Fruit fly (Drosophila melanogaster): ENCODE measurements around the gene CG31975.

CG31975 gene

DNA sequence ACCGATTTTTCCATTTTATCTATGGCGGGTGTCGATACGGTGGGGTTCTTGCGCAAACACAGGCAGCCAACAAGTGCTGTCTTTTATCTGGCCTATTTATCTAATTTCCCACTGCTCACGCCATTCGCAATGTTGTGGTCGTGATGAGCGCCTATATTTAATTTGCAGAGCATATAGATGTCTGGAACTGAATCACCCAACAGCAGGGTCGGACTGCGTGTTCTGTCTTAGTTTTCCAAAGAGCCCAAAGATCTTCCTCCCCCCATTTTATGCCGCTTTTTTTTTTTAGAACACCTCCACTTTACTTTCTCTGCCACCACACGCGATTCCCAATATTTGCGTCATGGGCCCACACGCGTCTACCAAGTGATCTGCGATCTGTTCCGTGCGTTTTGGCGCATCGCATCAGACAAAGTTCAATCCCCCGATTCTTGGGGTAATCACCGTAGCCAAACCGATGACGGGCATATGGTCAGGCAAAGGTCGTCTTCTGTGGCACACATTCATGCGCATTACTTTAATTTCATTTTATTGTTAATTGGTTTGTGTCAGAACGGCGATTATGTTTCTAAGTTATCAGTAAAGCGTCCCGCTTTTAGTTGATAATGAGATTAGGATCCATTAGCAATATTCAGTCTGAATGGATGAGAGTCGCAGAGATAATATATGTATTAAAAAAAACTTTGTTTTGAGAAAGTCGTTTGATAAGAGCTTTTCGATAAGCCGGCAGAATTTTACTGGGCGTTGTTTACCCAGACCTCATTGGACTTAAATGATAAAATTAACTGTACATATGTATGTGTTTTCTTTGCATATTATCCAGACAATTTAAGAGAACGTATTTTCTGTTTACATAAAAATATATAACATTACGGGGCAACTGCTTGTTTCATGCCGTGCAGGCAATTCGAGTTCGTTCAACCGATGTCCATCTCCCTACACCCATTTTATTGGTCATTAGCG is 3.8 kb downstream of the CG31975 start:
- TF ChIP-seq Snoo (tag; optimal IDR thresholded peaks at IDR 0.05) (peak; percentile 40), Pif1B (GFP tag; optimal IDR thresholded peaks at IDR 0.05) (no peak), CG17806 (tag; optimal IDR thresholded peaks at IDR 0.05) (no peak), CG8159 (tag; optimal IDR thresholded peaks at IDR 0.05) (no peak), CG34367 (tag; optimal IDR thresholded peaks at IDR 0.05) (no peak), Pif1A (GFP tag; optimal IDR thresholded peaks at IDR 0.05) (no peak), EcR (GFP tag; optimal IDR thresholded peaks at IDR 0.05) (peak; percentile 14), rn (GFP tag; IDR thresholded peaks at IDR 0.05) (no peak), CG8301 (tag; optimal IDR thresholded peaks at IDR 0.05) (no peak), CG4496 (GFP tag; IDR thresholded peaks at IDR 0.05) (no peak)

DNA sequence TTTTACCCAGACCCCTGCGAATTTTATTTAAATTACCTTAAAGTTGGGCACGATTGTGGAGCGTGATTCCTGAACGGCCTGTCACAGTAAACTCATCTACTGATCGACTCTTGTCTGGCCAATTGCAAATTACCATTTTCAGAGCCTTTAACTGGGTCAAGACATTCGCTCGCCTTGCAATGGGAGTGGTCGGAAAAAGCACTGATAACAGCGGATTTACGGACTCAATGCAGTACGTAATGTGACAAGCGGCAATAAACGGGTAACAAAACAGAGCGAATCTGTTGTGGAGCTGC is 4.7 kb downstream of the CG31975 start:
- TF ChIP-seq CG8301 (tag; optimal IDR thresholded peaks at IDR 0.05) (no peak), Ets98B (GFP tag; IDR thresholded peaks at IDR 0.05) (no peak), CG32121 (GFP tag; IDR thresholded peaks at IDR 0.05) (no peak), CG10348 (GFP tag; IDR thresholded peaks at IDR 0.05) (no peak), gl (tag; optimal IDR thresholded peaks at IDR 0.05) (no peak), CG9948 (tag; optimal IDR thresholded peaks at IDR 0.05) (no peak), CG34367 (tag; optimal IDR thresholded peaks at IDR 0.05) (no peak), CG13204 (GFP tag; optimal IDR thresholded peaks at IDR 0.05) (no peak), EcR (GFP tag; optimal IDR thresholded peaks at IDR 0.05) (no peak), D1 (tag; optimal IDR thresholded peaks at IDR 0.05) (no peak), Pif1B (GFP tag; optimal IDR thresholded peaks at IDR 0.05) (no peak)

DNA sequence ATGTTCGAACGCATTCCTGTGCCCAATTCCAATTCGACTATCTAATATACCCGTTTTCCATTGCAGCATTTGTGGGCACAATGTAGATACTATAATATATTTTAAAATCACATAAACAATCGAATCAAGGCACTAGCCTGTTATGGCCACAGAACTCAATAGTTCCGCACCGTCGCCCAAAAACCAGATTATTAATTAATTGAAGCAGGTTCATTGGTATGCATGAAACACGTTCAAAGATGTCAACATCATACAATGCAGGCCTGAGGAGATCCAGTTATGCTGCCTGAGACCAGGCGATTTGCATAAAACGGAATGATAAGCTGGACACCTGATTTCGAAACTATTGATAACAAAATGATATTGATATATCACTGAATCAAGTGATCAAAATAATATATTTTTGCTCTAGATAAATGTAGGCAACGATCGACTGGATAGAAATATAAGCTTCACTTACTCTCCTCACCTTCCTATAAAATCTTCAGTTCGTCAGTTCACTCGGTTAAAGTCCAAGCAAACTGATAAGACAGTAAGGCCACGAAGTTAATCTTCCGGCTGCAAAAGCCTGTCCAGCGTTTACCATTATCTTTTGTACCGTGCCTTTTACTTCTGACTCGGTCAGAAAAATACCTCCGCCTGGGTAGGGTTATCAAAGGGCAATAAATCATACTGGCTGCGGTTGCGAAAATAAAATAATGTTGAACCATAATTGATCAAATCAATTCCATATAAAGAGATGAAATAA is 5.2 kb downstream of the CG31975 start:
- no peak for TF ChIP-seq CG9948 (tag; optimal IDR thresholded peaks at IDR 0.05)
- no peak for TF ChIP-seq rn (GFP tag; IDR thresholded peaks at IDR 0.05)
- no peak for TF ChIP-seq CG10348 (GFP tag; IDR thresholded peaks at IDR 0.05)
- no peak for TF ChIP-seq CG17806 (tag; optimal IDR thresholded peaks at IDR 0.05)
- TF ChIP-seq CG14655 (GFP tag; optimal IDR thresholded peaks at IDR 0.05) = no peak
- peak; percentile 17 for TF ChIP-seq gl (tag; optimal IDR thresholded peaks at IDR 0.05)
- peak; percentile 25 for TF ChIP-seq Pif1A (GFP tag; optimal IDR thresholded peaks at IDR 0.05)
- TF ChIP-seq CG34367 (tag; optimal IDR thresholded peaks at IDR 0.05) = peak; percentile 3
- no peak for TF ChIP-seq fd96Ca (GFP tag; IDR thresholded peaks at IDR 0.05)
- TF ChIP-seq CG13204 (GFP tag; optimal IDR thresholded peaks at IDR 0.05) = no peak
- peak; percentile 41 for TF ChIP-seq EcR (GFP tag; optimal IDR thresholded peaks at IDR 0.05)
- TF ChIP-seq CG12605 (GFP tag; IDR thresholded peaks at IDR 0.05) = no peak
- TF ChIP-seq CG8159 (tag; optimal IDR thresholded peaks at IDR 0.05) = no peak
- TF ChIP-seq Ets98B (GFP tag; IDR thresholded peaks at IDR 0.05) = no peak
- no peak for TF ChIP-seq Snoo (tag; optimal IDR thresholded peaks at IDR 0.05)
- no peak for TF ChIP-seq CG4496 (GFP tag; IDR thresholded peaks at IDR 0.05)
- no peak for TF ChIP-seq CG32121 (GFP tag; IDR thresholded peaks at IDR 0.05)
- no peak for TF ChIP-seq CG8301 (tag; optimal IDR thresholded peaks at IDR 0.05)
- TF ChIP-seq Pif1B (GFP tag; optimal IDR thresholded peaks at IDR 0.05) = no peak

DNA sequence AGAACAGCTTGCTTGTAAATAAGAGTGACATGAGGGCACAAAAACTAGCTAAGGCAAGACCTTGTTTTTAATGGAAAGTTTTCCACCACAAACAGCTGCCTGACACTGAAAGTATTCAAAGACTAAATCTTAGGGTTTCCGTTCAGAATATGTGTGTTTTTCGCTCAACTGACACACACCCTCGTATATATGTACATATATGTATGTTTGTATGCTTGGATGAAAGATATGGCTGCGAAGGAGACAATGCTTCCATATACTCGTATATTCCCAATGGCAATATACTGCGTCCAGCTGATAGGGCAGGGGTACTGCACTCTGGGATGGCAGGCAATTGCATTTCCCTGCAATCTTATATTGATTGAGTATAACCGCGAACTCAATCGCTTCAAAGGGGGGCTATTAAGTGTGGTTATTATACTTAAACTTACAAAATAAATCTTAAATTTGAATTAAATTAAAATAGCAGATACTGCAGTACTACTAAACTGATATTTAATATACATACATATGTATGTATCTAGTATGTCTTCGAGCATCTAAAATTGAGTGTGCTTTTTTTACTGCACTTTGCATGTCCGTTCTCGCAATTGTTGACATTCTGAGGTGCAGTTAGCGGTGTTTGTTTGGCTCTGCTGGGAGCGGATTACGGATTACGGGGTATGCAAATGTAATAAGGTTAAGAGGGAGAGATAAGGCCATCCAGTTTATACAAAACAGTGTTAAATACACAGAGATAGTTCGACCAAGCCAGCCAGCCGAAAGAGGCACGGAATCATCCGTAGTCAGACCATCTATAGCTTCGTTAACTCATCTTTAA is 6.0 kb downstream of the CG31975 start:
- TF ChIP-seq Pif1A (GFP tag; optimal IDR thresholded peaks at IDR 0.05) (no peak), CG13204 (GFP tag; optimal IDR thresholded peaks at IDR 0.05) (no peak), CG32121 (GFP tag; IDR thresholded peaks at IDR 0.05) (no peak), Pif1B (GFP tag; optimal IDR thresholded peaks at IDR 0.05) (no peak), CG4496 (GFP tag; IDR thresholded peaks at IDR 0.05) (no peak), CG8301 (tag; optimal IDR thresholded peaks at IDR 0.05) (no peak), CG8159 (tag; optimal IDR thresholded peaks at IDR 0.05) (no peak), CG17806 (tag; optimal IDR thresholded peaks at IDR 0.05) (no peak), CG10348 (GFP tag; IDR thresholded peaks at IDR 0.05) (no peak), gl (tag; optimal IDR thresholded peaks at IDR 0.05) (no peak), CG15710 (tag; optimal IDR thresholded peaks at IDR 0.05) (no peak), Snoo (tag; optimal IDR thresholded peaks at IDR 0.05) (no peak), CG14655 (GFP tag; optimal IDR thresholded peaks at IDR 0.05) (no peak), Ets98B (GFP tag; IDR thresholded peaks at IDR 0.05) (0 out of 2 replicates have a peak, but pooled peaks have one; percentile 33), fd96Ca (GFP tag; IDR thresholded peaks at IDR 0.05) (peak; percentile 17; the same call in 1 of the 3 replicates), CG9948 (tag; optimal IDR thresholded peaks at IDR 0.05) (no peak), rn (GFP tag; IDR thresholded peaks at IDR 0.05) (no peak), EcR (GFP tag; optimal IDR thresholded peaks at IDR 0.05) (peak; percentile 56), CG12605 (GFP tag; IDR thresholded peaks at IDR 0.05) (no peak), CG34367 (tag; optimal IDR thresholded peaks at IDR 0.05) (no peak), D1 (tag; optimal IDR thresholded peaks at IDR 0.05) (no peak)

All from whole organism, pupa.